Worm (Caenorhabditis elegans): ENCODE results near the gene W02F12.8.

The W02F12.8 gene

DNA sequence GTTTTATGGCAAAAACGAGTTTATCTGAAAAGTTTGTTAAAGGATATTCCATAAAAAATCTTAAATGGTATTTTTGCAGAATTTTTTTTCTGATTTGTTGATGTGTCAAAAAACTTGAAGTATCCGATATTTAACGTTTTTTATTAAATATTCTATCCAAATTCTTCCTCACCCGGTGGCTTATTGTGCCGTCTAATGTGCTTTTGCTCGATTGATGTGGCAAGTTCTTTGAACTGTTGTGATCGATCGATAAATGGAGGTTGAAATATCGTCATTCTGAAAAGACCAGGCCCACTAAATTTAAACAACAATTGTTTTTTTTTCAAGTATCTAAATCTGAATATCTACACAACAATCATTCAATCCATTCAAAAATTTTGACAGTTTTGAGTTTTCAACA, 39.4 kb downstream of the W02F12.8 start, which contains the start of gene syx-18:
Gene syx-18 (minus strand): TSS at position 276 of the 400 bp plus-strand sequence.
- no peak for TF ChIP-seq tbx-2 (tag; optimal IDR thresholded peaks at IDR 0.05)
- TF ChIP-seq unc-3 (GFP tag; conservative IDR thresholded peaks at IDR 0.05) = no peak
- TF ChIP-seq unc-3 (tag; optimal IDR thresholded peaks at IDR 0.05) = no peak
- TF ChIP-seq K02D7.2 (tag; optimal IDR thresholded peaks at IDR 0.05) = no peak
- no peak for TF ChIP-seq ceh-22 (tag; optimal IDR thresholded peaks at IDR 0.05)
- no peak for TF ChIP-seq ceh-9 (tag; optimal IDR thresholded peaks at IDR 0.05)
- no peak for TF ChIP-seq hlh-30 (tag; optimal IDR thresholded peaks at IDR 0.05; ENCODE audit: insufficient read depth)
- no peak for TF ChIP-seq lin-11 (tag; optimal IDR thresholded peaks at IDR 0.05)
- no peak for TF ChIP-seq mec-3 (tag; optimal IDR thresholded peaks at IDR 0.05; ENCODE audit: borderline replicate concordance)
- no peak for TF ChIP-seq pag-3 (tag; optimal IDR thresholded peaks at IDR 0.05; ENCODE audit: borderline replicate concordance)
- no peak for TF ChIP-seq pat-9 (tag; optimal IDR thresholded peaks at IDR 0.05)
- no peak for TF ChIP-seq tbx-7 (tag; optimal IDR thresholded peaks at IDR 0.05)
- no peak for TF ChIP-seq pax-1 (tag; optimal IDR thresholded peaks at IDR 0.05)
- no peak for TF ChIP-seq fkh-6 (tag; optimal IDR thresholded peaks at IDR 0.05)
- no peak for TF ChIP-seq odd-2 (tag; optimal IDR thresholded peaks at IDR 0.05)
- TF ChIP-seq ceh-48 (tag; optimal IDR thresholded peaks at IDR 0.05) = no peak

DNA sequence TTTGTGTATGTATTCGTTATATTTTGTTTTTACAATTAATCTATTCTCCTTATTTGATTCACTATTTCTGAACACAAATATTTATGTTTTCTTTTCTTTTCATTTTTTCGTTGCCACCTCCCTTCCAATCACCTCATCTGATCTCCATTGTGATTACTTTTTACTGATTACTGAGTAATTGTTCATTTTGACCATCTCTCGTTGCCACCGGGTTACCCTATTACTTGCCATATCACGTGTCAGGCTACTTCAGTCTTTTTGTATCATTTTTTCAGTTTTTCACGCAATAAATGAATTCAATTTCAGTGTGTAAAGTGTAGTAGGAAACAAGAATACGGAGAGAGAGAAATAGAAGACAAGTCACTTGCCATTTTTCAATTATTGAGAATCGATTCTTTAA, 42.5 kb downstream of the W02F12.8 start, which contains the start of gene T10H9.8:
Gene T10H9.8 (plus strand): TSS at position 301 of the 400 bp plus-strand sequence.
- TF ChIP-seq ceh-24 (tag; optimal IDR thresholded peaks at IDR 0.05) = no peak
- TF ChIP-seq unc-42 (tag; optimal IDR thresholded peaks at IDR 0.05) = no peak

DNA sequence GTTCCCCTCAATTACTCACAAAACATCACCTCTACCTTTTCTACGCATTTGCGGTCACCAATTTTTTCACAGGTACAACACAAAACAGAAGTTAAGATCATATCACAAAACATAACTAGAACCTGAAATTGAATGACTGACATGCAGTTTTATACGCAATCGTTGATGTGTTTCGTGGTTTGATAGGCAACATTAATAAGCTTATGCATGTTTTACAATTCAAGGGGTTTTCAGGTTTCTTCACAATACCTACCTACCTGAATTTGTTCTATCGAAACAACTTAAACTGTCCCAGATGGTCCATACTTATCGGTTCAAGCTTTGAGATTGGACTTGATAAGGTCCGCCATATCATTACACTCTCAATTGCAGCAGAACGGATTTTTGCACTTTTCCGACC, 44.1 kb downstream of the W02F12.8 start:
- TF ChIP-seq npax-4 (tag; optimal IDR thresholded peaks at IDR 0.05) = no peak
- TF ChIP-seq elt-2 (tag; optimal IDR thresholded peaks at IDR 0.05) = no peak
- TF ChIP-seq ceh-9 (tag; optimal IDR thresholded peaks at IDR 0.05) = no peak
- no peak for TF ChIP-seq ceh-2 (tag; optimal IDR thresholded peaks at IDR 0.05)
- TF ChIP-seq syd-9 (tag; optimal IDR thresholded peaks at IDR 0.05) = no peak
- no peak for TF ChIP-seq mec-3 (tag; optimal IDR thresholded peaks at IDR 0.05; ENCODE audit: borderline replicate concordance)
- no peak for TF ChIP-seq ceh-14 (tag; optimal IDR thresholded peaks at IDR 0.05)
- no peak for TF ChIP-seq hlh-15 (tag; optimal IDR thresholded peaks at IDR 0.05)
- TF ChIP-seq ceh-31 (tag; optimal IDR thresholded peaks at IDR 0.05) = no peak
- TF ChIP-seq nhr-11 (tag; optimal IDR thresholded peaks at IDR 0.05) = no peak

DNA sequence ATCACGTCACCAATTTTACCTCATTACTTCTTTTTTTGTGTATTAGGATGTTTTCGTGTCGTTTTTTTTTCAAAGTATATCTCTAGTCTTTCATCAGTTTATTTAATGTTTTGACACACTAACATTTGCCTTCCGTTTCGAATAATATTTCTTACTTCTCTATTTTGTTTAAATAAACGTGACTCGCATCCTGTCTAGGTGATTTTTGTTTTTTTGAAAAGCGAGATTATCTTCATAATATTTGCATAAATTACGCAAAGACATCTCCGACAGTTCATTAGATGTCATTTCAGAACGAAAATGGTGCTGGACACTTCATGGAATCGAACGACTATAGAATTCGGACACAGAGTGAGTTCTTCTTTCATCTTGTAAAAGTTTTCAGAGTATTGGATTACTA, 45.3 kb downstream of the W02F12.8 start, which contains the start of gene T10H9.1:
Gene T10H9.1 (plus strand): TSS at position 301 of the 400 bp plus-strand sequence.
- TF ChIP-seq tbx-7 (tag; optimal IDR thresholded peaks at IDR 0.05) (no peak), pqm-1 (tag; optimal IDR thresholded peaks at IDR 0.05) (no peak), K02D7.2 (tag; optimal IDR thresholded peaks at IDR 0.05) (no peak), ttx-3 (tag; optimal IDR thresholded peaks at IDR 0.05) (no peak), dmd-4 (tag; optimal IDR thresholded peaks at IDR 0.05; ENCODE audit: borderline replicate concordance) (no peak), pag-3 (tag; optimal IDR thresholded peaks at IDR 0.05; ENCODE audit: borderline replicate concordance) (no peak), eyg-1 (tag; optimal IDR thresholded peaks at IDR 0.05) (no peak), pha-4 (tag; optimal IDR thresholded peaks at IDR 0.05) (no peak), ahr-1 (tag; optimal IDR thresholded peaks at IDR 0.05) (no peak), nfya-1 (tag; optimal IDR thresholded peaks at IDR 0.05) (no peak), K09A11.1 (tag; optimal IDR thresholded peaks at IDR 0.05; ENCODE audit: insufficient read depth) (no peak), hlh-6 (tag; optimal IDR thresholded peaks at IDR 0.05) (no peak), che-1 (tag; optimal IDR thresholded peaks at IDR 0.05) (no peak), unc-42 (tag; optimal IDR thresholded peaks at IDR 0.05) (no peak), fkh-10 (GFP tag; optimal IDR thresholded peaks at IDR 0.05) (no peak), hlh-13 (GFP tag; optimal IDR thresholded peaks at IDR 0.05) (no peak), ceh-34 (tag; optimal IDR thresholded peaks at IDR 0.05) (no peak), ceh-48 (tag; optimal IDR thresholded peaks at IDR 0.05) (no peak), unc-3 (GFP tag; conservative IDR thresholded peaks at IDR 0.05) (no peak), unc-3 (tag; optimal IDR thresholded peaks at IDR 0.05) (no peak)

Measured in whole organism, late embryonic.